Worm (Caenorhabditis elegans): Measurements from ENCODE around the gene tsr-2.

DNA sequence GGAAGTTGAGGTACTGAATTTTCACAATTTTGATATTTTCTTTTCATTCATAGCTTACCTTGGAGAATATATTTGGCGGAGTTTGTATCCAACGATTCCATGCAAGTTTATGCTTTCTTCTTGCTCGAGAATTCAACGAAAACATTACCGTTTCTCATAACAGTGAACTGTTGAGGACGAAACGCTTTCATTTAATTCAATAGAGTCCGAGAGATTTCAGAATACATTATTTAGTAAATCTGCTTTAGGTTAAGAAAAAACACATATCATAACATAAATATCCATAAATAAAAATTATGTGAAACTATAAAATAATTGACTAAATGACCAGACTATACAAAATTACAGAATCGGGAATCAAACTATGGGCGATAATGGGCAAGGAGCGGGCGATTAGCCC lies 38.2 kb downstream of the tsr-2 start, which contains the start of gene Y51H4A.941:
- TF ChIP-seq skn-1 (tag; optimal IDR thresholded peaks at IDR 0.05) (no peak), nhr-10 (tag; optimal IDR thresholded peaks at IDR 0.05) (no peak), mab-5 (tag; optimal IDR thresholded peaks at IDR 0.05) (no peak)
